ENCODE assay signal across 3 fruit fly cellular contexts in the genomic region with DNA sequence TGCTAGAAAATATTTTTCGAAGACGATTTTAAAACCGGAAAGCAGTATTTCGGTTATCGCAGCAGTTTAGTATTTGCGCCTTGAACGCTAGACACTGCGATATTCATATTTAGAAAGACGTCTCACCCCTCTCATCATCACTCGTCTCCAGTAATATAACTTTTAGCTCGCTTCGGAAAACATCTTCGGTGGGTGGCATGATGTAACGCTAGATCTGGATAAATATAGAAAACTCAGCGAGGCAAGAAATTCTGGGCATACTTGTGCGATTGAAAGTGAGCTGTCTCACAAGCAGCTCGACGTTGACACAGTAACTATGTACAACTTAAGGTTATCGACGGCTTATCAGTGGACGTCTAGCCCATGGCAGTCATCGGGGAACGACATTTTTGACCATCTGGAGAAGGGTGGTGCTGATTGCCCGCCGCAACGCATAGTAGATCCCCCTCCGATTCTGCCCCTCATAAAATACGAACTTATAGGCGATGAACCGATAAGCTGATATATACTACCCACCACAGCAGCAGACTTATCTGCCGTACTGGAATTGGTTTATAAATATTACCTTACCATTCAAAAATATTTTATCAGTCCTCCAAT.
TF ChIP-seq lines count a peak whose summit lies in the region.

No protein-coding gene starts in this region.

- TF ChIP-seq CTCF in whole organism, embryonic (GFP tag; optimal IDR thresholded peaks at IDR 0.05; lab: Kevin White, UChicago), result no peak

TF ChIP-seq in whole organism, embryonic, 481 proteins besides CTCF, POLR2A, EP300 and RAD21 (continues in another document):
- TF ChIP-seq gsb (GFP tag; IDR thresholded peaks at IDR 0.05; lab: Robert Waterston, UW) (no peak), CG2129 (GFP tag; IDR thresholded peaks at IDR 0.05; lab: Robert Waterston, UW; ENCODE audit: partially characterized antibody) (no peak), CG34224 (GFP tag; IDR thresholded peaks at IDR 0.05; lab: Robert Waterston, UW; ENCODE audit: partially characterized antibody) (no peak), Ets97D (GFP tag; optimal IDR thresholded peaks at IDR 0.05; lab: Kevin White, UChicago) (no peak), Vsx1 (GFP tag; optimal IDR thresholded peaks at IDR 0.05; lab: Kevin White, UChicago) (no peak), pzg (GFP tag; optimal IDR thresholded peaks at IDR 0.05; lab: Kevin White, UChicago) (no peak), PHDP (tag; optimal IDR thresholded peaks at IDR 0.05; lab: Kevin White, UChicago) (no peak), ham (GFP tag; IDR thresholded peaks at IDR 0.05; lab: Robert Waterston, UW) (no peak), CG30431 (GFP tag; optimal IDR thresholded peaks at IDR 0.05; lab: Kevin White, UChicago) (no peak), Eip74EF (GFP tag; optimal IDR thresholded peaks at IDR 0.05; lab: Kevin White, UChicago) (no peak), CG3838 (GFP tag; optimal IDR thresholded peaks at IDR 0.05; lab: Kevin White, UChicago) (no peak), dpn (GFP tag; optimal IDR thresholded peaks at IDR 0.05; lab: Kevin White, UChicago) (no peak), so (GFP tag; IDR thresholded peaks at IDR 0.05; lab: Robert Waterston, UW) (no peak), CG7556 (GFP tag; optimal IDR thresholded peaks at IDR 0.05; lab: Kevin White, UChicago) (no peak), slp2 (GFP tag; optimal IDR thresholded peaks at IDR 0.05; lab: Kevin White, UChicago) (no peak), CG4404 (GFP tag; IDR thresholded peaks at IDR 0.05; lab: Robert Waterston, UW) (no peak), CG17802 (tag; optimal IDR thresholded peaks at IDR 0.05; lab: Kevin White, UChicago) (no peak), CG7928 (GFP tag; optimal IDR thresholded peaks at IDR 0.05; lab: Kevin White, UChicago) (no peak), klu (GFP tag; IDR thresholded peaks at IDR 0.05; lab: Robert Waterston, UW) (no peak), CG11560 (tag; IDR thresholded peaks at IDR 0.05; lab: Robert Waterston, UW) (no peak), cad (GFP tag; optimal IDR thresholded peaks at IDR 0.05; lab: Kevin White, UChicago) (no peak), Sox100B (GFP tag; optimal IDR thresholded peaks at IDR 0.05; lab: Kevin White, UChicago) (no peak), Trl (optimal IDR thresholded peaks at IDR 0.05; lab: Kevin White, UChicago) (peak in 1 of 2 experiments; percentile 51), Trl (GFP tag; optimal IDR thresholded peaks at IDR 0.05; lab: Kevin White, UChicago) (no peak), BEAF-32 (GFP tag; optimal IDR thresholded peaks at IDR 0.05; lab: Kevin White, UChicago) (no peak), sqz (GFP tag; optimal IDR thresholded peaks at IDR 0.05; lab: Kevin White, UChicago) (no peak), dmrt11E (tag; optimal IDR thresholded peaks at IDR 0.05; lab: Kevin White, UChicago) (no peak), Hr51 (GFP tag; optimal IDR thresholded peaks at IDR 0.05; lab: Kevin White, UChicago) (no peak), sug (tag; optimal IDR thresholded peaks at IDR 0.05; lab: Kevin White, UChicago) (peak; percentile 65)

TF ChIP-seq in whole organism, prepupa, 60 proteins besides CTCF, POLR2A, EP300 and RAD21:
- TF ChIP-seq svp (GFP tag; lab: Kevin White, UChicago) (peak; percentile 19), cyc (GFP tag; optimal IDR thresholded peaks at IDR 0.05; lab: Kevin White, UChicago) (no peak)

TF ChIP-seq in whole organism, wandering third instar larva, 38 proteins besides CTCF, POLR2A, EP300 and RAD21:
- TF ChIP-seq rgr (GFP tag; optimal IDR thresholded peaks at IDR 0.05; lab: Kevin White, UChicago) (no peak), Rel (GFP tag; optimal IDR thresholded peaks at IDR 0.05; lab: Kevin White, UChicago) (no peak), Rel (tag; optimal IDR thresholded peaks at IDR 0.05; lab: Kevin White, UChicago) (peak; percentile 51), psq (GFP tag; optimal IDR thresholded peaks at IDR 0.05; lab: Kevin White, UChicago) (no peak)
